Worm (Caenorhabditis elegans) whole organism, L3 larva: ENCODE data around the gene T06D4.6.

ENCODE experiments used
- ceh-16 ChIP-seq: sonication (generic microtip); optimal IDR thresholded peaks from 2 replicates; lab custom pipeline; 2017; ENCODE audit warnings: missing biosample characterization, missing genetic modification characterization
- ceh-9 ChIP-seq: sonication (generic microtip); optimal IDR thresholded peaks from 2 replicates; lab custom pipeline; 2018; ENCODE audit warnings: missing biosample characterization, missing genetic modification characterization
- egl-27 ChIP-seq: sonication (generic microtip); optimal IDR thresholded peaks from 4 replicates; lab custom pipeline; 2017; ENCODE audit warnings: missing biosample characterization, missing genetic modification reagents, missing genetic modification characterization
- lin-15B ChIP-seq: fragments of 150-350 bp; optimal IDR thresholded peaks from 2 replicates; lab custom pipeline; 2014; ENCODE audit warnings: missing biosample characterization, missing genetic modification characterization
- nhr-237 ChIP-seq: fragments of 150-350 bp; optimal IDR thresholded peaks from 2 replicates; lab custom pipeline; 2014; ENCODE audit warnings: missing biosample characterization, missing genetic modification characterization
- nhr-25 ChIP-seq: sonication (generic microtip); optimal IDR thresholded peaks from 2 replicates; lab custom pipeline; 2017; ENCODE audit warnings: missing biosample characterization, missing genetic modification characterization
- nhr-28 ChIP-seq: fragments of 150-350 bp; optimal IDR thresholded peaks from 2 replicates; lab custom pipeline; 2014; ENCODE audit warnings: missing biosample characterization, missing genetic modification characterization
- nhr-76 ChIP-seq: fragments of 150-350 bp; sonication (generic microtip); optimal IDR thresholded peaks from 5 replicates; lab custom pipeline; 2014; ENCODE audit warnings: missing biosample characterization, missing genetic modification characterization
- zag-1 ChIP-seq: fragments of 150-350 bp; optimal IDR thresholded peaks from 2 replicates; lab custom pipeline; 2014; ENCODE audit warnings: missing biosample characterization, missing genetic modification characterization
- ztf-11 ChIP-seq: fragments of 150-350 bp; optimal IDR thresholded peaks from 2 replicates; lab custom pipeline; 2014; ENCODE audit warnings: missing biosample characterization, missing genetic modification characterization

DNA sequence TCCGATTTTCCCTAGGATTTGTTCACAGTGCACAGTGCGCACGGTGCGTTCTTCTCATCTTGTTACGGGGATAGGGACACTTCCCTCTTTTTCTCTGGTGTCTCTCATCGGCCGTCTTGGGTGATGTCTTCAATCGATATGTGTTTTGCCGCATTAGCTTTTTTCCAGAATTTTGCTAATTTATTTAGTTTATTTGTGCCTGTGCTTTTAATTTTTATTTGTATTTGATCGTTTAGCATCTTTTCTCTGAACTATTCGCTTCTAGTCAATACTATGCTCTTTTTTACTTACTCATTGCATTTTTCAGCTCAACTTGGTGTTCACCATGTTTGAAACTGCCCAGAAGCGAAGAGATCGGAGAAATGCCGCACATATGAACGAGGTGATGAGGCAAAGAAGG is 47.2 kb downstream of the T06D4.6 start, which contains the start of gene F14D2.5:
- no peak for TF ChIP-seq nhr-76
- TF ChIP-seq nhr-237 (tag; lab: Kevin White, UChicago), result no peak
- TF ChIP-seq egl-27, result no peak
- no peak for TF ChIP-seq nhr-28 (tag; lab: Kevin White, UChicago)
- TF ChIP-seq ztf-11 (tag; lab: Kevin White, UChicago), result no peak
- no peak for TF ChIP-seq ceh-16
- no peak for TF ChIP-seq lin-15B (tag; lab: Kevin White, UChicago)
- no peak for TF ChIP-seq zag-1 (tag; lab: Kevin White, UChicago)
- TF ChIP-seq ceh-9 (tag; lab: Kevin White, UChicago), result no peak
- no peak for TF ChIP-seq nhr-25 (tag; lab: Kevin White, UChicago)
